Worm (Caenorhabditis elegans) whole organism, mixed stage, embryonic: ENCODE results near the gene his-40.

Experiments
- M03D4.4 ChIP-seq: sonication (generic microtip); optimal IDR thresholded peaks from 2 replicates; lab custom pipeline; 2017; ENCODE audit warnings: mild to moderate bottlenecking, missing genetic modification characterization, missing compliant biosample characterization
- bed-3 ChIP-seq: fragments of 200-800 bp; sonication (Bioruptor generic); optimal IDR thresholded peaks from 3 replicates; lab custom pipeline; 2018; ENCODE audit warnings: mild to moderate bottlenecking, missing genetic modification characterization, moderate library complexity, missing compliant biosample characterization
- blmp-1 ChIP-seq: fragments of 150-350 bp; optimal IDR thresholded peaks from 2 replicates; lab custom pipeline; 2014; ENCODE audit warnings: missing biosample characterization, missing genetic modification characterization
- ceh-39 ChIP-seq: fragments of 150-350 bp; optimal IDR thresholded peaks from 2 replicates; lab custom pipeline; 2014; ENCODE audit warnings: missing biosample characterization, missing genetic modification characterization
- ceh-83 ChIP-seq: fragments of 200-800 bp; sonication (Bioruptor generic); optimal IDR thresholded peaks from 2 replicates; lab custom pipeline; 2018; ENCODE audit warnings: mild to moderate bottlenecking, missing genetic modification characterization, missing compliant biosample characterization
- ces-1 ChIP-seq: fragments of 150-350 bp; optimal IDR thresholded peaks from 2 replicates; lab custom pipeline; 2014; ENCODE audit warnings: missing biosample characterization, missing genetic modification reagents, missing genetic modification characterization
- cnd-1 ChIP-seq: fragments of 200-800 bp; sonication (Bioruptor generic); optimal IDR thresholded peaks from 2 replicates; lab custom pipeline; 2018; ENCODE audit warnings: mild to moderate bottlenecking, missing genetic modification characterization, missing compliant biosample characterization
- drap-1 ChIP-seq: fragments of 200-800 bp; sonication (Bioruptor generic); optimal IDR thresholded peaks from 3 replicates; lab custom pipeline; 2018; ENCODE audit warnings: mild to moderate bottlenecking, missing genetic modification characterization, missing compliant biosample characterization
- elt-1 ChIP-seq: sonication (generic microtip); optimal IDR thresholded peaks from 2 replicates; lab custom pipeline; 2017; ENCODE audit warnings: missing genetic modification characterization, mild to moderate bottlenecking, missing compliant biosample characterization, antibody characterized with exemption, moderate library complexity, borderline replicate concordance; ENCODE audit not compliant: insufficient read depth
- elt-3 ChIP-seq: fragments of 150-350 bp; optimal IDR thresholded peaks from 2 replicates; lab custom pipeline; 2014; ENCODE audit warnings: missing biosample characterization, missing genetic modification characterization
- flh-1 ChIP-seq: fragments of 200-800 bp; sonication (Bioruptor generic); optimal IDR thresholded peaks from 2 replicates; lab custom pipeline; 2018; ENCODE audit warnings: mild to moderate bottlenecking, missing genetic modification characterization, moderate library complexity, missing compliant biosample characterization
- ham-2 ChIP-seq: fragments of 200-800 bp; sonication (Bioruptor generic); optimal IDR thresholded peaks from 2 replicates; lab custom pipeline; 2018; ENCODE audit warnings: mild to moderate bottlenecking, missing genetic modification characterization, missing compliant biosample characterization
- hlh-1 ChIP-seq: fragments of 150-350 bp; optimal IDR thresholded peaks from 2 replicates; lab custom pipeline; 2014; ENCODE audit warnings: missing biosample characterization, missing genetic modification reagents, missing genetic modification characterization
- lin-13 ChIP-seq: fragments of 150-350 bp; optimal IDR thresholded peaks from 2 replicates; lab custom pipeline; 2014; ENCODE audit warnings: missing biosample characterization, missing genetic modification characterization
- lin-32 ChIP-seq: fragments of 200-800 bp; sonication (Bioruptor generic); optimal IDR thresholded peaks from 2 replicates; lab custom pipeline; 2018; ENCODE audit warnings: mild to moderate bottlenecking, missing genetic modification characterization, missing compliant biosample characterization
- lsy-2 ChIP-seq: fragments of 150-350 bp; optimal IDR thresholded peaks from 2 replicates; lab custom pipeline; 2014; ENCODE audit warnings: missing biosample characterization, missing genetic modification characterization
- mab-5 ChIP-seq: fragments of 150-350 bp; optimal IDR thresholded peaks from 2 replicates; lab custom pipeline; 2014; ENCODE audit warnings: missing biosample characterization, missing genetic modification characterization
- mep-1 ChIP-seq: fragments of 150-350 bp; optimal IDR thresholded peaks from 2 replicates; lab custom pipeline; 2017; ENCODE audit warnings: missing biosample characterization, missing genetic modification reagents, missing genetic modification characterization, inconsistent platforms
- mls-2 ChIP-seq: sonication (generic microtip); optimal IDR thresholded peaks from 2 replicates; lab custom pipeline; 2016; ENCODE audit warnings: mild to moderate bottlenecking, missing genetic modification characterization, moderate library complexity, missing compliant biosample characterization
- nhr-237 ChIP-seq: fragments of 150-350 bp; optimal IDR thresholded peaks from 2 replicates; lab custom pipeline; 2014; ENCODE audit warnings: missing biosample characterization, missing genetic modification characterization
- nhr-28 ChIP-seq: fragments of 150-350 bp; optimal IDR thresholded peaks from 2 replicates; lab custom pipeline; 2014; ENCODE audit warnings: missing biosample characterization, missing genetic modification characterization
- nhr-76 ChIP-seq: sonication (generic microtip); optimal IDR thresholded peaks from 2 replicates; lab custom pipeline; 2017; ENCODE audit warnings: missing biosample characterization, missing genetic modification characterization
- pha-4 ChIP-seq: fragments of 150-350 bp; optimal IDR thresholded peaks from 2 replicates; lab custom pipeline; 2018; ENCODE audit warnings: missing biosample characterization, missing genetic modification reagents, missing genetic modification characterization
- sem-2 ChIP-seq: fragments of 200-800 bp; sonication (Bioruptor generic); optimal IDR thresholded peaks from 2 replicates; lab custom pipeline; 2018; ENCODE audit warnings: mild to moderate bottlenecking, missing genetic modification characterization, missing compliant biosample characterization
- snpc-4 ChIP-seq: fragments of 150-350 bp; optimal IDR thresholded peaks from 2 replicates; lab custom pipeline; 2014; ENCODE audit warnings: missing biosample characterization, missing genetic modification characterization
- sptf-1 ChIP-seq: sonication (generic microtip); optimal IDR thresholded peaks from 2 replicates; lab custom pipeline; 2017; ENCODE audit warnings: mild to moderate bottlenecking, missing genetic modification characterization, moderate library complexity, missing compliant biosample characterization
- tbx-8 ChIP-seq: fragments of 200-800 bp; sonication (Bioruptor generic); optimal IDR thresholded peaks from 2 replicates; lab custom pipeline; 2018; ENCODE audit warnings: mild to moderate bottlenecking, missing genetic modification characterization, moderate library complexity, missing compliant biosample characterization
- unc-120 ChIP-seq: sonication (generic microtip); optimal IDR thresholded peaks from 2 replicates; lab custom pipeline; 2017; ENCODE audit warnings: missing genetic modification characterization, missing compliant biosample characterization; ENCODE audit not compliant: poor library complexity, severe bottlenecking
- unc-39 ChIP-seq: fragments of 150-350 bp; optimal IDR thresholded peaks from 2 replicates; lab custom pipeline; 2014; ENCODE audit warnings: missing biosample characterization, missing genetic modification characterization
- unc-62 ChIP-seq: fragments of 150-350 bp; optimal IDR thresholded peaks from 2 replicates; lab custom pipeline; 2014; ENCODE audit warnings: missing biosample characterization, missing genetic modification reagents, missing genetic modification characterization
- zip-8 ChIP-seq: fragments of 150-350 bp; optimal IDR thresholded peaks from 2 replicates; lab custom pipeline; 2014; ENCODE audit warnings: missing biosample characterization, missing genetic modification characterization
- ztf-11 ChIP-seq: fragments of 150-350 bp; optimal IDR thresholded peaks from 2 replicates; lab custom pipeline; 2014; ENCODE audit warnings: missing biosample characterization, missing genetic modification characterization

The his-40 gene

ce11 chrX:7283136-7283535, 26.8 kb upstream of the his-40 start:
- no peak for TF ChIP-seq mep-1

- TF ChIP-seq unc-39 = peak; percentile 60
- peak; percentile 69 for TF ChIP-seq ces-1 (GFP tag; lab: Kevin White, UChicago)
- no peak for TF ChIP-seq ceh-39 (tag; lab: Kevin White, UChicago)
- TF ChIP-seq sem-2 (GFP tag; lab: Kevin White, UChicago) = no peak
- TF ChIP-seq lin-13 (tag; lab: Kevin White, UChicago) = no peak
These were observed 25.2 kb upstream of the his-40 start for ce11 chrX:7284724-7285184.

- no peak for TF ChIP-seq pha-4 (tag; lab: Kevin White, UChicago)
- TF ChIP-seq elt-3 = no peak
- TF ChIP-seq mls-2 (tag; lab: Kevin White, UChicago) = no peak
- no peak for TF ChIP-seq snpc-4 (tag; lab: Kevin White, UChicago)
- no peak for TF ChIP-seq M03D4.4 (tag; lab: Kevin White, UChicago)
- peak; percentile 6 for TF ChIP-seq ces-1 (GFP tag; lab: Kevin White, UChicago)
- TF ChIP-seq unc-39 = peak; percentile 4
- no peak for TF ChIP-seq ham-2 (GFP tag; lab: Kevin White, UChicago)
- TF ChIP-seq tbx-8 = no peak
- no peak for TF ChIP-seq unc-120
- no peak for TF ChIP-seq lin-32 (GFP tag; lab: Kevin White, UChicago)
- TF ChIP-seq zip-8 (tag; lab: Kevin White, UChicago) = no peak
- TF ChIP-seq ceh-39 (tag; lab: Kevin White, UChicago) = peak; percentile 3
- no peak for TF ChIP-seq mab-5 (tag; lab: Kevin White, UChicago)
- no peak for TF ChIP-seq mep-1
- no peak for TF ChIP-seq unc-62 (GFP tag; lab: Kevin White, UChicago)
These were observed 20.3 kb upstream of the his-40 start for ce11 chrX:7289565-7289964.

ce11 chrX:7290859-7291628, 18.9 kb upstream of the his-40 start:
- TF ChIP-seq ceh-83 (GFP tag; lab: Kevin White, UChicago) (no peak), snpc-4 (tag; lab: Kevin White, UChicago) (no peak), nhr-28 (tag; lab: Kevin White, UChicago) (no peak), hlh-1 (tag; lab: Kevin White, UChicago) (no peak), ces-1 (GFP tag; lab: Kevin White, UChicago) (no peak), unc-120 (no peak), elt-1 (tag; lab: Kevin White, UChicago) (no peak), sem-2 (GFP tag; lab: Kevin White, UChicago) (no peak), blmp-1 (no peak), ceh-39 (tag; lab: Kevin White, UChicago) (no peak), lin-13 (tag; lab: Kevin White, UChicago) (no peak), sptf-1 (tag; lab: Kevin White, UChicago) (no peak), unc-62 (GFP tag; lab: Kevin White, UChicago) (no peak), pha-4 (tag; lab: Kevin White, UChicago) (no peak), lsy-2 (tag; lab: Kevin White, UChicago) (no peak), drap-1 (no peak), mab-5 (tag; lab: Kevin White, UChicago) (no peak), bed-3 (GFP tag; lab: Kevin White, UChicago) (no peak), ztf-11 (tag; lab: Kevin White, UChicago) (no peak), ham-2 (GFP tag; lab: Kevin White, UChicago) (no peak)

ce11 chrX:7291810-7292209, 18.1 kb upstream of the his-40 start, which contains the start of gene lron-7:
Gene lron-7 (plus strand): TSS chrX:7292132.
- TF ChIP-seq lin-32 (GFP tag; lab: Kevin White, UChicago) (no peak), ham-2 (GFP tag; lab: Kevin White, UChicago) (no peak), ztf-11 (tag; lab: Kevin White, UChicago) (no peak), unc-120 (no peak), sem-2 (GFP tag; lab: Kevin White, UChicago) (no peak), nhr-76 (tag; lab: Kevin White, UChicago) (no peak), flh-1 (no peak), M03D4.4 (tag; lab: Kevin White, UChicago) (no peak), sptf-1 (tag; lab: Kevin White, UChicago) (no peak), lin-13 (tag; lab: Kevin White, UChicago) (no peak), unc-62 (GFP tag; lab: Kevin White, UChicago) (no peak), mab-5 (tag; lab: Kevin White, UChicago) (no peak), blmp-1 (no peak), cnd-1 (no peak), ceh-83 (GFP tag; lab: Kevin White, UChicago) (no peak), nhr-237 (tag; lab: Kevin White, UChicago) (no peak), lsy-2 (tag; lab: Kevin White, UChicago) (no peak)
